Fruit fly (Drosophila melanogaster): ENCODE data around the gene CG11885.
"Not testable (repeated sequence)": the region's sequence is repeated elsewhere in the genome, so short reads cannot be mapped to it uniquely, and the experiment has no call there.

CG11885 gene

DNA sequence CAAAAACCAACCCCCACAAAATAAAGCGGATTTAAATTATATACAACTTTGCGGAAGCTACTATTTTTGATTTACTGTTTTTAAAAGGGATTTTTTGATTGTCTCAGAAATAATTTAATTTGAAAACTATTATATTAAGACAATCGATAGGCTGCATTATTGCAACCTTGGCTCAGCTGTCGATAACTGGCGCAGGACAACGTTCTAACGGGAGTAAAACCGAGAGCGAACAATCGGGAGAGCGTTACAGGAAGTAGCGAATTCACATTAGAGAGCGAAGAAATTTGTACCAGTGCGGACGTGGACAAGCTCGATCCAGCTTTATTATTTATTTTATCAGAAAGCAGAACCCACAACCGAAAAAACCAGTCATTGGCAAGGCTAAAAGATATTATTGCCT, 34.0 kb upstream of the CG11885 start, which contains the start of gene CG4133:
CG4133 (plus strand) TSS at position 258 of the 400 bp plus-strand sequence.
- TF ChIP-seq Opbp (GFP tag; IDR thresholded peaks at IDR 0.05; ENCODE audit: partially characterized antibody) (peak; percentile 20; the same call in 1 of the 3 replicates), CG16813 (GFP tag; IDR thresholded peaks at IDR 0.05; ENCODE audit: partially characterized antibody) (peak; percentile 36; the same call in 1 of the 3 replicates), Trl (optimal IDR thresholded peaks at IDR 0.05) (peak; percentile 4 to 45), CG2116 (GFP tag; optimal IDR thresholded peaks at IDR 0.05) (peak; percentile 86), Dref (GFP tag; IDR thresholded peaks at IDR 0.05) (peak; percentile 56), Scr (GFP tag; IDR thresholded peaks at IDR 0.05; ENCODE audit: partially characterized antibody) (peak; percentile 35; the same call in 1 of the 2 replicates)
- TF ChIP-seq Trl (GFP tag; optimal IDR thresholded peaks at IDR 0.05): not testable (repeated sequence)

DNA sequence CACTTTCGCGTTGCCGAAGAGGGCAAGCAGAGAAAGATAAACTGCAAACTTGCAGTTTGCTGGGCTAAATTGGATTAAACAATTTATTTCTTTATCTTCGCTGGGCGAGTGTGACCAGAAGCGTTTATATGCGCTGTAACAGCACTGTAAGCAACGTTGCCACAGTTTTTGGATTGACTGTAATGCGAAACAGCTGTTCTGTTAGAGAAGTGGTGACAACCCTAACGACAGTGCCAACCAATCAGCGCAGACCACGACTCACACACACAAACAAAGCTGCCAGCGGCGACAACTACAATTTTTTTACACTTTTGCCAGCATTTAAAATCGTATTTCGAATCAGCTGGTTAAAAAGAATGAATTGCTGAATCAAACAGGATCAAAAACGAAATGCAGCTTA, 31.6 kb upstream of the CG11885 start, which contains the start of the genes crq and shv:
crq (minus strand) TSS at position 153 of the 400 bp plus-strand sequence.
shv (plus strand) TSS at position 237 of the 400 bp plus-strand sequence.
- TF ChIP-seq CG13287 (GFP tag; IDR thresholded peaks at IDR 0.05; ENCODE audit: partially characterized antibody): peak; percentile 72
- TF ChIP-seq amos (GFP tag; IDR thresholded peaks at IDR 0.05; ENCODE audit: partially characterized antibody): peak; percentile 52; the same call in 1 of the 2 replicates
- TF ChIP-seq CG12219 (GFP tag; optimal IDR thresholded peaks at IDR 0.05): no peak
- TF ChIP-seq CG9817 (tag; optimal IDR thresholded peaks at IDR 0.05): no peak
- TF ChIP-seq unc-4 (GFP tag; IDR thresholded peaks at IDR 0.05; ENCODE audit: partially characterized antibody): peak; percentile 42; the same call in 1 of the 2 replicates
- peak; percentile 12 for TF ChIP-seq ftz-f1 (GFP tag; optimal IDR thresholded peaks at IDR 0.05)
- TF ChIP-seq CG8924 (tag; optimal IDR thresholded peaks at IDR 0.05): peak; percentile 52
- TF ChIP-seq Ets97D (GFP tag; optimal IDR thresholded peaks at IDR 0.05): peak; percentile 32
- TF ChIP-seq Lhr (GFP tag; optimal IDR thresholded peaks at IDR 0.05): peak; percentile 84
- TF ChIP-seq Nf-YC (tag; optimal IDR thresholded peaks at IDR 0.05): peak; percentile 100
- peak; percentile 32 for TF ChIP-seq CG33557 (GFP tag; optimal IDR thresholded peaks at IDR 0.05)
- peak; percentile 54 for TF ChIP-seq Myb (GFP tag; optimal IDR thresholded peaks at IDR 0.05)
- peak; percentile 72 for TF ChIP-seq CG4617 (GFP tag; optimal IDR thresholded peaks at IDR 0.05; ENCODE audit: borderline replicate concordance)
- peak in 1 of 2 experiments; percentile 16 for TF ChIP-seq insv (GFP tag; optimal IDR thresholded peaks at IDR 0.05)
- peak; percentile 99 for TF ChIP-seq Nf-YB (GFP tag; optimal IDR thresholded peaks at IDR 0.05)
- peak; percentile 47 for TF ChIP-seq Dp (GFP tag; optimal IDR thresholded peaks at IDR 0.05)
- TF ChIP-seq CG17829 (tag; optimal IDR thresholded peaks at IDR 0.05): peak; percentile 43
- peak; percentile 34 for TF ChIP-seq CG2712 (tag; optimal IDR thresholded peaks at IDR 0.05)
- no peak for TF ChIP-seq Aef1 (GFP tag; IDR thresholded peaks at IDR 0.05)
- TF ChIP-seq BEAF-32 (GFP tag; optimal IDR thresholded peaks at IDR 0.05): peak; percentile 39
- TF ChIP-seq CG12659 (GFP tag; optimal IDR thresholded peaks at IDR 0.05): peak; percentile 72
- peak; percentile 37; the same call in 1 of the 2 replicates for TF ChIP-seq E2f2 (GFP tag; IDR thresholded peaks at IDR 0.05)
- TF ChIP-seq Opbp (GFP tag; IDR thresholded peaks at IDR 0.05; ENCODE audit: partially characterized antibody): peak; percentile 36; the same call in 1 of the 3 replicates
- peak; percentile 85 for TF ChIP-seq CG9797 (GFP tag; optimal IDR thresholded peaks at IDR 0.05)
- no peak for TF ChIP-seq CG34376 (GFP tag; optimal IDR thresholded peaks at IDR 0.05)
- TF ChIP-seq phol (tag; optimal IDR thresholded peaks at IDR 0.05): peak; percentile 0
- TF ChIP-seq trem (tag; optimal IDR thresholded peaks at IDR 0.05): peak; percentile 54
- TF ChIP-seq Sin3A (optimal IDR thresholded peaks at IDR 0.05): peak; percentile 32
- TF ChIP-seq CG34224 (GFP tag; IDR thresholded peaks at IDR 0.05; ENCODE audit: partially characterized antibody): peak; percentile 62
- no peak for TF ChIP-seq CG8388 (GFP tag; optimal IDR thresholded peaks at IDR 0.05)
- TF ChIP-seq Med (GFP tag): peak; percentile 72
- peak; percentile 72 for TF ChIP-seq MESR4 (GFP tag; optimal IDR thresholded peaks at IDR 0.05)
- no peak for TF ChIP-seq CG9727 (GFP tag; optimal IDR thresholded peaks at IDR 0.05)
- TF ChIP-seq Nf-YA (GFP tag; IDR thresholded peaks at IDR 0.05): peak; percentile 91
- TF ChIP-seq CG17359 (tag; optimal IDR thresholded peaks at IDR 0.05): no peak
- peak; percentile 35; the same call in 1 of the 2 replicates for TF ChIP-seq hbn (GFP tag; IDR thresholded peaks at IDR 0.05; ENCODE audit: partially characterized antibody)
- no peak for TF ChIP-seq cato (GFP tag; optimal IDR thresholded peaks at IDR 0.05; ENCODE audit: borderline replicate concordance)
- peak; percentile 40; the same call in 1 of the 4 replicates for TF ChIP-seq Dll (GFP tag; IDR thresholded peaks at IDR 0.05; ENCODE audit: partially characterized antibody)
- peak; percentile 15 for TF ChIP-seq zf30C (GFP tag; optimal IDR thresholded peaks at IDR 0.05)
- TF ChIP-seq Scr (GFP tag; IDR thresholded peaks at IDR 0.05; ENCODE audit: partially characterized antibody): peak; percentile 41; the same call in 1 of the 2 replicates
- TF ChIP-seq CTCF (GFP tag; optimal IDR thresholded peaks at IDR 0.05): peak; percentile 14
- peak; percentile 63 for TF ChIP-seq Elba2 (GFP tag; optimal IDR thresholded peaks at IDR 0.05)

All from whole organism, embryonic.